Fruit fly (Drosophila melanogaster) whole organism, embryonic: ENCODE results near the gene CG44088.

Experiments
- Aef1 ChIP-seq: fragments of 200-800 bp; sonication (Bioruptor generic); IDR thresholded peaks from 3 replicates; pipeline ENCODE4 v1.3.6; 2022; ENCODE audit warnings: missing biosample characterization, missing genetic modification characterization
- CG10147 ChIP-seq: fragments of 200-800 bp; sonication (Bioruptor generic); optimal IDR thresholded peaks from 2 replicates; lab custom pipeline; 2019; ENCODE audit warnings: missing biosample characterization, mild to moderate bottlenecking, missing genetic modification characterization, moderate library complexity
- CG1024 ChIP-seq: fragments of 200-800 bp; sonication (Bioruptor generic); IDR thresholded peaks from 2 replicates; pipeline ENCODE4 v1.3.6; 2022; ENCODE audit warnings: missing biosample characterization, missing genetic modification characterization
- CG10267 ChIP-seq: fragments of 200-800 bp; sonication (Bioruptor generic); optimal IDR thresholded peaks from 2 replicates; lab custom pipeline; 2018; ENCODE audit warnings: missing biosample characterization, mild to moderate bottlenecking, missing genetic modification characterization, moderate library complexity
- CG11247 ChIP-seq: fragments of 200-800 bp; sonication (Bioruptor generic); IDR thresholded peaks from 2 replicates; pipeline ENCODE4 v1.3.6; 2022; ENCODE audit warnings: missing biosample characterization, missing genetic modification characterization
- CG11696 ChIP-seq: fragments of 200-800 bp; sonication (Bioruptor generic); IDR thresholded peaks from 2 replicates; pipeline ENCODE4 v1.3.6; 2022; ENCODE audit warnings: missing biosample characterization, missing genetic modification characterization
- CG12155 ChIP-seq: fragments of 200-800 bp; sonication (Bioruptor generic); optimal IDR thresholded peaks from 3 replicates; lab custom pipeline; 2016; ENCODE audit warnings: missing biosample characterization, missing genetic modification characterization
- CG13894 ChIP-seq: fragments of 200-800 bp; sonication (Bioruptor generic); optimal IDR thresholded peaks from 3 replicates; lab custom pipeline; 2018; ENCODE audit warnings: missing biosample characterization, mild to moderate bottlenecking, missing genetic modification characterization, moderate library complexity
- CG14667 ChIP-seq: fragments of 200-800 bp; sonication (Bioruptor generic); IDR thresholded peaks from 2 replicates; pipeline ENCODE4 v1.3.6; 2022; ENCODE audit warnings: missing biosample characterization, missing genetic modification characterization
- CG16863 ChIP-seq: fragments of 200-800 bp; sonication (Bioruptor generic); optimal IDR thresholded peaks from 3 replicates; lab custom pipeline; 2016; ENCODE audit warnings: missing biosample characterization, missing genetic modification characterization
- CG2199 ChIP-seq: fragments of 200-800 bp; sonication (Bioruptor generic); IDR thresholded peaks from 3 replicates; pipeline ENCODE4 v1.3.6; 2022; ENCODE audit warnings: missing biosample characterization, missing genetic modification characterization
- CG30431 ChIP-seq: fragments of 200-800 bp; sonication (Bioruptor generic); optimal IDR thresholded peaks from 2 replicates; lab custom pipeline; 2017; ENCODE audit warnings: missing biosample characterization, missing genetic modification characterization
- CG31224 ChIP-seq: fragments of 200-800 bp; sonication (Bioruptor generic); IDR thresholded peaks from 2 replicates; pipeline ENCODE4 v1.3.6; 2022; ENCODE audit warnings: missing biosample characterization, missing genetic modification characterization
- CG34422 ChIP-seq: fragments of 200-800 bp; sonication (Bioruptor generic); IDR thresholded peaks from 3 replicates; pipeline ENCODE4 v1.3.6; 2022; ENCODE audit warnings: missing biosample characterization, missing genetic modification characterization
- CG4328 ChIP-seq: fragments of 200-800 bp; sonication (Bioruptor generic); optimal IDR thresholded peaks from 3 replicates; lab custom pipeline; 2017; ENCODE audit warnings: missing biosample characterization, missing genetic modification reagents, missing genetic modification characterization
- CG6813 ChIP-seq: fragments of 200-800 bp; sonication (Bioruptor generic); optimal IDR thresholded peaks from 2 replicates; lab custom pipeline; 2017; ENCODE audit warnings: missing biosample characterization, missing genetic modification characterization, mild to moderate bottlenecking, moderate library complexity, missing genetic modification reagents
- CG8944 ChIP-seq: fragments of 200-800 bp; sonication (Bioruptor generic); optimal IDR thresholded peaks from 3 replicates; lab custom pipeline; 2016; ENCODE audit warnings: missing biosample characterization, missing genetic modification characterization
- CG9609 ChIP-seq: fragments of 200-800 bp; sonication (Bioruptor generic); optimal IDR thresholded peaks from 3 replicates; lab custom pipeline; 2016; ENCODE audit warnings: missing biosample characterization, missing genetic modification characterization
- CG9932 ChIP-seq: fragments of 200-800 bp; sonication (Bioruptor generic); IDR thresholded peaks from 2 replicates; pipeline ENCODE4 v1.3.6; 2022; ENCODE audit warnings: missing biosample characterization, missing genetic modification characterization
- Chrac-16 ChIP-seq: fragments of 200-800 bp; sonication (Bioruptor generic); optimal IDR thresholded peaks from 3 replicates; lab custom pipeline; 2016; ENCODE audit warnings: missing biosample characterization, missing genetic modification characterization
- E2f1 ChIP-seq: fragments of 200-800 bp; sonication (Bioruptor generic); IDR thresholded peaks from 2 replicates; pipeline ENCODE4 v1.3.6; 2022; ENCODE audit warnings: missing biosample characterization, missing genetic modification characterization
- Eip74EF ChIP-seq, 2 experiments: fragments of 200-800 bp in 1 of 2; fragments of >200 bp in 1 of 2; sonication (Bioruptor generic) in 1 of 2; optimal IDR thresholded peaks; 2 replicates each; lab custom pipeline; 2017 to 2019; ENCODE audit warnings: missing biosample characterization in 2 of 2, missing genetic modification characterization in 2 of 2, mild to moderate bottlenecking in 1 of 2, moderate library complexity in 1 of 2
- Meics ChIP-seq: fragments of 200-800 bp; sonication (Bioruptor generic); optimal IDR thresholded peaks from 2 replicates; lab custom pipeline; 2017; ENCODE audit warnings: missing biosample characterization, mild to moderate bottlenecking, missing genetic modification characterization
- Sox100B ChIP-seq: fragments of 200-800 bp; sonication (Bioruptor generic); optimal IDR thresholded peaks from 3 replicates; lab custom pipeline; 2018; ENCODE audit warnings: missing biosample characterization, mild to moderate bottlenecking, missing genetic modification characterization
- Spps ChIP-seq: fragments of 200-800 bp; sonication (Bioruptor generic); optimal IDR thresholded peaks from 2 replicates; lab custom pipeline; 2018; ENCODE audit warnings: missing biosample characterization, mild to moderate bottlenecking, missing genetic modification characterization
- Xbp1 ChIP-seq: fragments of 200-800 bp; sonication (Bioruptor generic); optimal IDR thresholded peaks from 3 replicates; lab custom pipeline; 2016; ENCODE audit warnings: missing biosample characterization, mild to moderate bottlenecking, missing genetic modification characterization
- abd-A ChIP-seq: fragments of 200-800 bp; sonication (Bioruptor generic); optimal IDR thresholded peaks from 3 replicates; lab custom pipeline; 2019; ENCODE audit warnings: missing biosample characterization, mild to moderate bottlenecking, missing genetic modification characterization, moderate library complexity
- ap ChIP-seq: fragments of 200-800 bp; sonication (Bioruptor generic); IDR thresholded peaks from 2 replicates; pipeline ENCODE4 v1.3.6; 2022; ENCODE audit warnings: missing biosample characterization, missing genetic modification characterization
- ara ChIP-seq: fragments of 200-800 bp; sonication (Bioruptor generic); IDR thresholded peaks from 2 replicates; pipeline ENCODE4 v1.3.6; 2022; ENCODE audit warnings: missing biosample characterization, missing genetic modification characterization
- ase ChIP-seq: fragments of 200-800 bp; sonication (Bioruptor generic); IDR thresholded peaks from 3 replicates; pipeline ENCODE4 v1.3.6; 2022; ENCODE audit warnings: missing biosample characterization, missing genetic modification characterization
- bbx ChIP-seq: fragments of 200-800 bp; sonication (Bioruptor generic); IDR thresholded peaks from 2 replicates; pipeline ENCODE4 v1.3.6; 2022; ENCODE audit warnings: missing biosample characterization, missing genetic modification characterization; ENCODE audit not compliant: partially characterized antibody
- bigmax ChIP-seq: fragments of 200-800 bp; sonication (Bioruptor generic); optimal IDR thresholded peaks from 2 replicates; lab custom pipeline; 2018; ENCODE audit warnings: missing biosample characterization, mild to moderate bottlenecking, missing genetic modification characterization
- ci ChIP-seq: fragments of 200-800 bp; sonication (Bioruptor generic); IDR thresholded peaks from 3 replicates; pipeline ENCODE4 v1.3.6; 2022; ENCODE audit warnings: missing biosample characterization, missing genetic modification characterization
- ewg ChIP-seq: fragments of 200-800 bp; sonication (Bioruptor generic); optimal IDR thresholded peaks from 3 replicates; lab custom pipeline; 2017; ENCODE audit warnings: mild to moderate bottlenecking, missing biosample characterization, missing genetic modification reagents, missing genetic modification characterization
- exex ChIP-seq: fragments of 200-800 bp; sonication (Bioruptor generic); optimal IDR thresholded peaks from 4 replicates; lab custom pipeline; 2018; ENCODE audit warnings: missing biosample characterization, mild to moderate bottlenecking, missing genetic modification characterization, moderate library complexity
- gcm ChIP-seq: fragments of 200-800 bp; sonication (Bioruptor generic); optimal IDR thresholded peaks from 2 replicates; lab custom pipeline; 2019; ENCODE audit warnings: missing biosample characterization, mild to moderate bottlenecking, missing genetic modification characterization, moderate library complexity
- grn ChIP-seq: fragments of 200-800 bp; sonication (Bioruptor generic); optimal IDR thresholded peaks from 3 replicates; lab custom pipeline; 2017; ENCODE audit warnings: missing biosample characterization, missing genetic modification characterization
- jigr1 ChIP-seq: fragments of 200-800 bp; sonication (Bioruptor generic); IDR thresholded peaks from 3 replicates; pipeline ENCODE4 v1.3.6; 2022; ENCODE audit warnings: missing biosample characterization, missing genetic modification characterization
- nom ChIP-seq: fragments of 200-800 bp; sonication (Bioruptor generic); optimal IDR thresholded peaks from 2 replicates; lab custom pipeline; 2017; ENCODE audit warnings: missing biosample characterization, missing genetic modification characterization, mild to moderate bottlenecking, moderate library complexity, missing genetic modification reagents
- p53 ChIP-seq: fragments of 200-800 bp; sonication (Bioruptor generic); optimal IDR thresholded peaks from 2 replicates; lab custom pipeline; 2016; ENCODE audit warnings: missing biosample characterization, missing genetic modification characterization
- pan ChIP-seq, 4 experiments: fragments of >200 bp in 3 of 4; fragments of 200-800 bp in 1 of 4; sonication (Bioruptor generic) in 1 of 4; optimal IDR thresholded peaks in 3 of 4; IDR thresholded peaks in 1 of 4; 2 replicates each; pipeline versions ENCODE4 v1.3.6 to Lab custom; 2017 to 2022; ENCODE audit warnings: missing biosample characterization in 2 of 4, missing genetic modification characterization in 2 of 4, mixed read lengths in 1 of 4
- pb ChIP-seq: fragments of 200-800 bp; sonication (Bioruptor generic); optimal IDR thresholded peaks from 3 replicates; lab custom pipeline; 2016; ENCODE audit warnings: missing biosample characterization, missing genetic modification characterization
- pros ChIP-seq: fragments of 200-800 bp; sonication (Bioruptor generic); optimal IDR thresholded peaks from 3 replicates; lab custom pipeline; 2019; ENCODE audit warnings: missing biosample characterization, mild to moderate bottlenecking, missing genetic modification characterization, moderate library complexity
- tap ChIP-seq: fragments of 200-800 bp; optimal IDR thresholded peaks from 3 replicates; lab custom pipeline; 2019; ENCODE audit warnings: missing biosample characterization, mild to moderate bottlenecking, missing genetic modification characterization, moderate library complexity
- vvl ChIP-seq: fragments of 200-800 bp; sonication (Bioruptor generic); IDR thresholded peaks from 2 replicates; pipeline ENCODE4 v1.3.6; 2022; ENCODE audit warnings: missing biosample characterization, missing genetic modification characterization
- yki ChIP-seq: fragments of >200 bp; optimal IDR thresholded peaks from 3 replicates; lab custom pipeline; 2018
- zen ChIP-seq: fragments of 200-800 bp; sonication (Bioruptor generic); optimal IDR thresholded peaks from 3 replicates; lab custom pipeline; 2018; ENCODE audit warnings: missing biosample characterization, mild to moderate bottlenecking, missing genetic modification characterization, moderate library complexity

The CG44088 gene

dm6 chr3R:4804828-4805707, 30.2 kb upstream of the CG44088 start (continued):
- peak; percentile 60 for TF ChIP-seq CG13894
- TF ChIP-seq tap (tag; lab: Kevin White, UChicago) = peak; percentile 62
- TF ChIP-seq CG30431 (GFP tag; lab: Kevin White, UChicago) = peak; percentile 28
- peak; percentile 45 for TF ChIP-seq CG10147 (GFP tag; lab: Kevin White, UChicago)
- TF ChIP-seq pros (GFP tag; lab: Kevin White, UChicago) = peak; percentile 62
- peak; percentile 13; the same call in 1 of the 2 replicates for TF ChIP-seq CG1024 (GFP tag; lab: Robert Waterston, UW)
- no peak for TF ChIP-seq pan (optimal IDR thresholded peaks at IDR 0.05; lab: Kevin White, UChicago)
- peak in 1 of 2 experiments; percentile 55 for TF ChIP-seq pan (GFP tag; optimal IDR thresholded peaks at IDR 0.05 in 1 of 2, IDR thresholded peaks at IDR 0.05 in 1 of 2)
- peak; percentile 29 for TF ChIP-seq ewg
- TF ChIP-seq exex (tag; lab: Kevin White, UChicago) = peak; percentile 3
- TF ChIP-seq Aef1 (GFP tag; lab: Robert Waterston, UW) = peak; percentile 54
- TF ChIP-seq Xbp1 = peak; percentile 27
- TF ChIP-seq ap (GFP tag; lab: Robert Waterston, UW) = peak; percentile 49; the same call in 1 of the 2 replicates
- peak; percentile 91 for TF ChIP-seq CG2199 (GFP tag; lab: Robert Waterston, UW)
- TF ChIP-seq zen (tag; lab: Kevin White, UChicago) = peak; percentile 28
- 0 out of 2 replicates have a peak, but pooled peaks have one; percentile 33 for TF ChIP-seq bbx (GFP tag; lab: Robert Waterston, UW)
- TF ChIP-seq Chrac-16 (GFP tag; lab: Kevin White, UChicago) = peak; percentile 48
- TF ChIP-seq CG9932 (GFP tag; lab: Robert Waterston, UW) = peak; percentile 20
- TF ChIP-seq ase = 0 out of 3 replicates have a peak, but pooled peaks have one; percentile 32
- peak; percentile 46 for TF ChIP-seq Spps (tag; lab: Kevin White, UChicago)
- TF ChIP-seq ara = peak; percentile 44; the same call in 1 of the 2 replicates
- TF ChIP-seq CG11247 = no peak; the same call in 1 of the 2 replicates
- 0 out of 2 replicates have a peak, but pooled peaks have one; percentile 28 for TF ChIP-seq CG11696 (GFP tag; lab: Robert Waterston, UW)
- TF ChIP-seq abd-A (tag; lab: Kevin White, UChicago) = peak; percentile 43
- TF ChIP-seq pb (GFP tag; lab: Kevin White, UChicago) = no peak
- peak; percentile 77 for TF ChIP-seq Sox100B (GFP tag; lab: Kevin White, UChicago)
- TF ChIP-seq CG31224 (GFP tag; lab: Robert Waterston, UW) = no peak; the same call in none of the 2 replicates
- no peak for TF ChIP-seq jigr1 (GFP tag; lab: Robert Waterston, UW)
- TF ChIP-seq E2f1 (GFP tag; lab: Robert Waterston, UW) = peak; percentile 57
- peak; percentile 71 for TF ChIP-seq CG10267 (tag; lab: Kevin White, UChicago)
- TF ChIP-seq p53 = no peak
- no peak for TF ChIP-seq CG8944
- no peak for TF ChIP-seq CG9609 (GFP tag; lab: Kevin White, UChicago)
- peak; percentile 70; the same call in 2 of the 3 replicates for TF ChIP-seq CG34422
- peak; percentile 49; the same call in 1 of the 2 replicates for TF ChIP-seq CG14667 (GFP tag; lab: Robert Waterston, UW)
- peak; percentile 62 for TF ChIP-seq CG6813 (GFP tag; lab: Kevin White, UChicago)
- TF ChIP-seq CG16863 (GFP tag; lab: Kevin White, UChicago) = no peak
- TF ChIP-seq gcm = peak; percentile 72
- TF ChIP-seq yki (lab: Kevin White, UChicago) = no peak
- no peak for TF ChIP-seq nom (GFP tag; lab: Kevin White, UChicago)
- no peak; the same call in 1 of the 3 replicates for TF ChIP-seq ci (GFP tag; lab: Robert Waterston, UW)
- peak in 1 of 2 experiments; percentile 20 for TF ChIP-seq Eip74EF (GFP tag; optimal IDR thresholded peaks at IDR 0.05; lab: Kevin White, UChicago)
- peak; percentile 57 for TF ChIP-seq vvl (GFP tag; lab: Robert Waterston, UW)
- peak; percentile 78 for TF ChIP-seq Meics (GFP tag; lab: Kevin White, UChicago)
- no peak for TF ChIP-seq grn (GFP tag; lab: Kevin White, UChicago)
- TF ChIP-seq CG12155 (GFP tag; lab: Kevin White, UChicago) = peak; percentile 20
- no peak for TF ChIP-seq bigmax (GFP tag; lab: Kevin White, UChicago)
- TF ChIP-seq CG4328 (GFP tag; lab: Kevin White, UChicago) = peak; percentile 37
